Fruit fly (Drosophila melanogaster) whole organism, embryonic: ENCODE results near the gene CG2663.

Source experiments
- Atf3 ChIP-seq: fragments of 200-800 bp; sonication (Bioruptor generic); optimal IDR thresholded peaks from 3 replicates; lab custom pipeline; 2016; ENCODE audit warnings: missing biosample characterization, missing genetic modification characterization
- Blimp-1 ChIP-seq: fragments of 200-800 bp; sonication (Bioruptor generic); optimal IDR thresholded peaks from 3 replicates; lab custom pipeline; 2018; ENCODE audit warnings: missing biosample characterization, missing genetic modification characterization, mild to moderate bottlenecking, moderate library complexity, missing genetic modification reagents
- CG10274 ChIP-seq: fragments of 200-800 bp; sonication (Bioruptor generic); optimal IDR thresholded peaks from 3 replicates; lab custom pipeline; 2017; ENCODE audit warnings: missing biosample characterization, mild to moderate bottlenecking, missing genetic modification characterization
- CG13287 ChIP-seq: fragments of 200-800 bp; sonication (Bioruptor generic); IDR thresholded peaks from 2 replicates; pipeline ENCODE4 v1.3.6; 2022; ENCODE audit warnings: missing biosample characterization, missing genetic modification characterization; ENCODE audit not compliant: partially characterized antibody
- CG15479 ChIP-seq: fragments of 200-800 bp; sonication (Bioruptor generic); optimal IDR thresholded peaks from 3 replicates; lab custom pipeline; 2019; ENCODE audit warnings: missing biosample characterization, mild to moderate bottlenecking, missing genetic modification characterization, moderate library complexity
- CG18599 ChIP-seq: fragments of 200-800 bp; sonication (Bioruptor generic); optimal IDR thresholded peaks from 3 replicates; lab custom pipeline; 2017; ENCODE audit warnings: missing biosample characterization, missing genetic modification characterization, mild to moderate bottlenecking, moderate library complexity, missing genetic modification reagents
- CG18619 ChIP-seq: fragments of 200-800 bp; sonication (Bioruptor generic); optimal IDR thresholded peaks from 3 replicates; lab custom pipeline; 2017; ENCODE audit warnings: missing biosample characterization, mild to moderate bottlenecking, missing genetic modification characterization
- CG2202 ChIP-seq: fragments of 200-800 bp; sonication (Bioruptor generic); optimal IDR thresholded peaks from 2 replicates; lab custom pipeline; 2018; ENCODE audit warnings: missing biosample characterization, mild to moderate bottlenecking, missing genetic modification characterization
- CG2889 ChIP-seq: fragments of 200-800 bp; sonication (Bioruptor generic); IDR thresholded peaks from 3 replicates; pipeline ENCODE4 v1.3.6; 2022; ENCODE audit warnings: missing biosample characterization, missing genetic modification characterization
- CG3065 ChIP-seq: fragments of 200-800 bp; sonication (Bioruptor generic); optimal IDR thresholded peaks from 2 replicates; lab custom pipeline; 2016; ENCODE audit warnings: missing biosample characterization, missing genetic modification characterization
- CG3407 ChIP-seq: fragments of 200-800 bp; sonication (Bioruptor generic); optimal IDR thresholded peaks from 2 replicates; lab custom pipeline; 2018; ENCODE audit warnings: missing biosample characterization, mild to moderate bottlenecking, missing genetic modification characterization
- CG3847 ChIP-seq: fragments of 200-800 bp; sonication (Bioruptor generic); IDR thresholded peaks from 2 replicates; pipeline ENCODE4 v1.3.6; 2022; ENCODE audit warnings: missing biosample characterization, missing genetic modification characterization
- CG6654 ChIP-seq: fragments of 200-800 bp; sonication (Bioruptor generic); optimal IDR thresholded peaks from 2 replicates; lab custom pipeline; 2017; ENCODE audit warnings: missing biosample characterization, mild to moderate bottlenecking, missing genetic modification characterization
- CG6689 ChIP-seq: fragments of 200-800 bp; sonication (Bioruptor generic); IDR thresholded peaks from 2 replicates; pipeline ENCODE4 v1.3.6; 2022; ENCODE audit warnings: missing biosample characterization, missing genetic modification characterization
- CG6813 ChIP-seq: fragments of 200-800 bp; sonication (Bioruptor generic); optimal IDR thresholded peaks from 2 replicates; lab custom pipeline; 2017; ENCODE audit warnings: missing biosample characterization, missing genetic modification characterization, mild to moderate bottlenecking, moderate library complexity, missing genetic modification reagents
- CG7556 ChIP-seq: fragments of 200-800 bp; sonication (Bioruptor generic); optimal IDR thresholded peaks from 2 replicates; lab custom pipeline; 2017; ENCODE audit warnings: missing biosample characterization, mild to moderate bottlenecking, missing genetic modification characterization
- CG8290 ChIP-seq, 3 experiments: fragments of 200-800 bp; sonication (Bioruptor generic); optimal IDR thresholded peaks; 2 replicates each; lab custom pipeline; 2016 to 2019; ENCODE audit warnings: missing biosample characterization in 3 of 3, missing genetic modification characterization in 3 of 3, mild to moderate bottlenecking in 2 of 3, moderate library complexity in 1 of 3
- CG8478 ChIP-seq: fragments of >200 bp; optimal IDR thresholded peaks from 2 replicates; lab custom pipeline; 2018
- CG9817 ChIP-seq: fragments of 200-800 bp; sonication (Bioruptor generic); optimal IDR thresholded peaks from 2 replicates; lab custom pipeline; 2018; ENCODE audit warnings: missing biosample characterization, mild to moderate bottlenecking, missing genetic modification characterization, moderate library complexity
- CTCF ChIP-seq: fragments of 200-800 bp; sonication (Bioruptor generic); optimal IDR thresholded peaks from 2 replicates; lab custom pipeline; 2017; ENCODE audit warnings: missing biosample characterization, mild to moderate bottlenecking, missing genetic modification characterization, moderate library complexity
- Camta ChIP-seq: fragments of 200-800 bp; sonication (Bioruptor generic); optimal IDR thresholded peaks from 2 replicates; lab custom pipeline; 2016; ENCODE audit warnings: missing biosample characterization, missing genetic modification characterization
- Dref ChIP-seq: fragments of 200-800 bp; sonication (Bioruptor generic); IDR thresholded peaks from 2 replicates; pipeline ENCODE4 v1.3.6; 2022; ENCODE audit warnings: missing biosample characterization, missing genetic modification characterization
- E2f2 ChIP-seq: fragments of 200-800 bp; sonication (Bioruptor generic); IDR thresholded peaks from 2 replicates; pipeline ENCODE4 v1.3.6; 2022; ENCODE audit warnings: missing biosample characterization, missing genetic modification characterization
- Hr39 ChIP-seq: fragments of >200 bp; optimal IDR thresholded peaks from 2 replicates; lab custom pipeline; 2017
- Lpt ChIP-seq: fragments of >200 bp; optimal IDR thresholded peaks from 2 replicates; lab custom pipeline; 2018; ENCODE audit warnings: missing biosample characterization, missing genetic modification characterization
- NFAT ChIP-seq: fragments of 200-800 bp; sonication (Bioruptor generic); IDR thresholded peaks from 2 replicates; pipeline ENCODE4 v1.3.6; 2022; ENCODE audit warnings: missing biosample characterization, missing genetic modification characterization
- Neu2 ChIP-seq: fragments of 200-800 bp; sonication (Bioruptor generic); optimal IDR thresholded peaks from 3 replicates; lab custom pipeline; 2016; ENCODE audit warnings: missing biosample characterization, missing genetic modification characterization, borderline replicate concordance
- Nf-YC ChIP-seq: fragments of 200-800 bp; optimal IDR thresholded peaks from 3 replicates; lab custom pipeline; 2019; ENCODE audit warnings: missing biosample characterization, mild to moderate bottlenecking, missing genetic modification characterization, moderate library complexity
- Scr ChIP-seq: fragments of 200-800 bp; sonication (Bioruptor generic); IDR thresholded peaks from 2 replicates; pipeline ENCODE4 v1.3.6; 2022; ENCODE audit warnings: missing biosample characterization, missing genetic modification characterization; ENCODE audit not compliant: partially characterized antibody
- bowl ChIP-seq: fragments of 200-800 bp; sonication (Bioruptor generic); IDR thresholded peaks from 2 replicates; pipeline ENCODE4 v1.3.6; 2022; ENCODE audit warnings: missing biosample characterization, missing genetic modification characterization
- ci ChIP-seq: fragments of 200-800 bp; sonication (Bioruptor generic); IDR thresholded peaks from 3 replicates; pipeline ENCODE4 v1.3.6; 2022; ENCODE audit warnings: missing biosample characterization, missing genetic modification characterization
- dan ChIP-seq: fragments of 200-800 bp; sonication (Bioruptor generic); IDR thresholded peaks from 2 replicates; pipeline ENCODE4 v1.3.6; 2022; ENCODE audit warnings: missing biosample characterization, missing genetic modification characterization
- dati ChIP-seq: fragments of 200-800 bp; sonication (Bioruptor generic); IDR thresholded peaks from 2 replicates; pipeline ENCODE4 v1.3.6; 2022; ENCODE audit warnings: missing biosample characterization, missing genetic modification characterization
- dmrt11E ChIP-seq: fragments of 200-800 bp; sonication (Bioruptor generic); optimal IDR thresholded peaks from 3 replicates; lab custom pipeline; 2018; ENCODE audit warnings: missing biosample characterization, mild to moderate bottlenecking, missing genetic modification characterization, moderate library complexity
- eyg ChIP-seq: fragments of 200-800 bp; sonication (Bioruptor generic); optimal IDR thresholded peaks from 3 replicates; lab custom pipeline; 2016; ENCODE audit warnings: missing biosample characterization, missing genetic modification characterization
- fd3F ChIP-seq: fragments of 200-800 bp; sonication (Bioruptor generic); optimal IDR thresholded peaks from 2 replicates; lab custom pipeline; 2018; ENCODE audit warnings: missing biosample characterization, mild to moderate bottlenecking, missing genetic modification characterization, moderate library complexity
- gcm ChIP-seq: fragments of 200-800 bp; sonication (Bioruptor generic); optimal IDR thresholded peaks from 2 replicates; lab custom pipeline; 2019; ENCODE audit warnings: missing biosample characterization, mild to moderate bottlenecking, missing genetic modification characterization, moderate library complexity
- gem ChIP-seq: fragments of 200-800 bp; sonication (Bioruptor generic); optimal IDR thresholded peaks from 2 replicates; lab custom pipeline; 2019; ENCODE audit warnings: missing biosample characterization, mild to moderate bottlenecking, missing genetic modification characterization, moderate library complexity
- hb ChIP-seq: fragments of 200-800 bp; sonication (Bioruptor generic); IDR thresholded peaks from 3 replicates; pipeline ENCODE4 v1.3.6; 2022; ENCODE audit warnings: missing biosample characterization, missing genetic modification characterization; ENCODE audit not compliant: partially characterized antibody
- jing ChIP-seq: fragments of 200-800 bp; sonication (Bioruptor generic); optimal IDR thresholded peaks from 2 replicates; lab custom pipeline; 2018; ENCODE audit warnings: missing biosample characterization, mild to moderate bottlenecking, missing genetic modification characterization
- maf-S ChIP-seq: fragments of 200-800 bp; sonication (Bioruptor generic); optimal IDR thresholded peaks from 2 replicates; lab custom pipeline; 2016; ENCODE audit warnings: missing biosample characterization, missing genetic modification characterization
- mld ChIP-seq: fragments of 200-800 bp; sonication (Bioruptor generic); IDR thresholded peaks from 3 replicates; pipeline ENCODE4 v1.3.6; 2022; ENCODE audit warnings: missing biosample characterization, missing genetic modification characterization; ENCODE audit not compliant: partially characterized antibody
- oc ChIP-seq: fragments of 200-800 bp; sonication (Bioruptor generic); optimal IDR thresholded peaks from 2 replicates; lab custom pipeline; 2018; ENCODE audit warnings: missing biosample characterization, mild to moderate bottlenecking, missing genetic modification characterization, moderate library complexity
- pan ChIP-seq, 4 experiments: fragments of >200 bp in 3 of 4; fragments of 200-800 bp in 1 of 4; sonication (Bioruptor generic) in 1 of 4; optimal IDR thresholded peaks in 3 of 4; IDR thresholded peaks in 1 of 4; 2 replicates each; pipeline versions ENCODE4 v1.3.6 to Lab custom; 2017 to 2022; ENCODE audit warnings: missing biosample characterization in 2 of 4, missing genetic modification characterization in 2 of 4, mixed read lengths in 1 of 4
- phol ChIP-seq: fragments of 200-800 bp; sonication (Bioruptor generic); optimal IDR thresholded peaks from 3 replicates; lab custom pipeline; 2018; ENCODE audit warnings: missing biosample characterization, mild to moderate bottlenecking, missing genetic modification characterization, moderate library complexity
- row ChIP-seq: fragments of 200-800 bp; sonication (Bioruptor generic); IDR thresholded peaks from 3 replicates; pipeline ENCODE4 v1.3.6; 2022; ENCODE audit warnings: missing biosample characterization, missing genetic modification characterization
- sens-2 ChIP-seq: fragments of 200-800 bp; sonication (Bioruptor generic); IDR thresholded peaks from 2 replicates; pipeline ENCODE4 v1.3.6; 2022; ENCODE audit warnings: missing biosample characterization, missing genetic modification characterization
- tx ChIP-seq: fragments of 200-800 bp; sonication (Bioruptor generic); optimal IDR thresholded peaks from 2 replicates; lab custom pipeline; 2016; ENCODE audit warnings: missing biosample characterization, missing genetic modification characterization
- wek ChIP-seq: fragments of 200-800 bp; sonication (Bioruptor generic); optimal IDR thresholded peaks from 3 replicates; lab custom pipeline; 2018; ENCODE audit warnings: missing biosample characterization, mild to moderate bottlenecking, missing genetic modification characterization, moderate library complexity
- zen2 ChIP-seq: fragments of 200-800 bp; sonication (Bioruptor generic); IDR thresholded peaks from 3 replicates; pipeline ENCODE4 v1.3.6; 2022; ENCODE audit warnings: missing biosample characterization, missing genetic modification characterization; ENCODE audit not compliant: partially characterized antibody

The CG2663 gene

DNA sequence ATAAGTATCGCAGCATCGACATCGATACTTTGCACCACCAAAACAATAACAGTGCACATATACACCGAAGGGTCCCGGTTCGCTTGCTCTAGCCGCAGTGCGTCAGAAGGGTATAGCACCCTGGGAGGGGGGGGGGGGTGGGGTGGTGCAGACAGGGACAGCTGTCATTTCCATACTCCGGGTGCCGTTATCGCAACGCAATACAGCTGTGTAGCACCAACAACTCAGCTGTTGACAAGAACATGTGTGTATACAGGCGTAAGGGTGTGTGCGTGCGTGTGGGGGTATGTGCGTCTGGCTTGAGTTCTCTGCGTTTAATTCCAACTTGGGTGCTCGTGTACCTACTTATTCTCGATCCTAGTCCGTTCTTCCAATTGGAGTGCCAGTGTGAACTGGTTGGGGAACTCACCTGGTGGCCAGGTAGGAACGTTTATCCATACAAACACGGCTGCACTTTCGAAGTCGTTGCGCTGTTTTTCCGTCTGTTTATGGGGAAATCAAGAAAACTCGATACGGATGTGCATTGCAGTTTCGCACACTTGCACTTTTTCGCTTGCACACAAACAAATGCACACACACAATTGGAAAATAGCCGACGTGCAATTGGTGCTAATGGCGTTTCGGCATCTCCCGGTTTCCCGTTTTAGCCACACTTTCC, 36.3 kb downstream of the CG2663 start (continued):
- TF ChIP-seq ci (GFP tag; lab: Robert Waterston, UW) (no peak), Atf3 (GFP tag; lab: Kevin White, UChicago) (no peak), eyg (GFP tag; lab: Kevin White, UChicago) (no peak), gcm (GFP tag; lab: Kevin White, UChicago) (peak; percentile 36), CG15479 (GFP tag; lab: Kevin White, UChicago) (peak; percentile 60), CG8478 (lab: Kevin White, UChicago) (no peak), jing (GFP tag; lab: Kevin White, UChicago) (no peak), hb (GFP tag; lab: Robert Waterston, UW) (no peak), pan (optimal IDR thresholded peaks at IDR 0.05; lab: Kevin White, UChicago) (no peak), pan (GFP tag; optimal IDR thresholded peaks at IDR 0.05 in 1 of 2, IDR thresholded peaks at IDR 0.05 in 1 of 2) (peak in 1 of 2 experiments; percentile 15), CG8290 (GFP tag; optimal IDR thresholded peaks at IDR 0.05; lab: Kevin White, UChicago) (no peak), CG8290 (tag; optimal IDR thresholded peaks at IDR 0.05; lab: Kevin White, UChicago) (peak in 1 of 2 experiments; percentile 82), CG10274 (no peak), dan (no peak), Camta (GFP tag; lab: Kevin White, UChicago) (no peak), CG3847 (no peak), CG2202 (no peak), dati (GFP tag; lab: Robert Waterston, UW) (no peak), CTCF (GFP tag; lab: Kevin White, UChicago) (no peak), CG18599 (GFP tag; lab: Kevin White, UChicago) (peak; percentile 37), CG9817 (tag; lab: Kevin White, UChicago) (peak; percentile 7), Blimp-1 (GFP tag; lab: Kevin White, UChicago) (no peak), Nf-YC (tag; lab: Kevin White, UChicago) (no peak), gem (tag; lab: Kevin White, UChicago) (no peak), CG2889 (no peak), CG7556 (peak; percentile 6), phol (tag; lab: Kevin White, UChicago) (no peak), bowl (GFP tag; lab: Robert Waterston, UW) (no peak), E2f2 (GFP tag; lab: Robert Waterston, UW) (no peak), fd3F (no peak), Lpt (GFP tag; lab: Kevin White, UChicago) (no peak), row (GFP tag; lab: Robert Waterston, UW) (no peak), maf-S (GFP tag; lab: Kevin White, UChicago) (no peak), oc (tag; lab: Kevin White, UChicago) (no peak), Neu2 (GFP tag; lab: Kevin White, UChicago) (peak; percentile 42), Hr39 (lab: Kevin White, UChicago) (no peak), wek (GFP tag; lab: Kevin White, UChicago) (peak; percentile 65), sens-2 (GFP tag; lab: Robert Waterston, UW) (no peak), CG13287 (GFP tag; lab: Robert Waterston, UW) (peak; percentile 28; the same call in 1 of the 2 replicates), CG3407 (GFP tag; lab: Kevin White, UChicago) (peak; percentile 12), CG6654 (GFP tag; lab: Kevin White, UChicago) (no peak), NFAT (peak; percentile 44; the same call in 1 of the 2 replicates), CG6689 (GFP tag; lab: Robert Waterston, UW) (no peak), tx (GFP tag; lab: Kevin White, UChicago) (no peak), CG18619 (no peak), Dref (peak; percentile 35; the same call in 1 of the 2 replicates), dmrt11E (tag; lab: Kevin White, UChicago) (no peak), Scr (GFP tag; lab: Robert Waterston, UW) (no peak), CG6813 (GFP tag; lab: Kevin White, UChicago) (peak; percentile 8), mld (no peak), CG3065 (GFP tag; lab: Kevin White, UChicago) (no peak), zen2 (GFP tag; lab: Robert Waterston, UW) (peak; percentile 52; the same call in 2 of the 3 replicates)
